Worm (Caenorhabditis elegans) whole organism, midembryonic: ENCODE measurements around the gene F35H8.1.

Experiments used
- T22C8.4 ChIP-seq: fragments of 200-800 bp; sonication (Bioruptor generic); IDR thresholded peaks from 2 replicates; pipeline ENCODE4 v1.3.6; 2022; ENCODE audit warnings: missing genetic modification characterization, missing compliant biosample characterization
- cog-1 ChIP-seq: sonication (generic microtip); optimal IDR thresholded peaks from 2 replicates; lab custom pipeline; 2016; ENCODE audit warnings: missing genetic modification characterization, missing compliant biosample characterization
- flt-1 ChIP-seq: fragments of 200-800 bp; sonication (Bioruptor generic); IDR thresholded peaks from 2 replicates; pipeline ENCODE4 v1.3.6; 2022; ENCODE audit warnings: missing genetic modification characterization, missing compliant biosample characterization
- klf-2 ChIP-seq: fragments of 200-800 bp; sonication (Bioruptor generic); conservative IDR thresholded peaks from 2 replicates; pipeline ENCODE4 v1.3.6; 2022; ENCODE audit warnings: missing genetic modification reagents, missing genetic modification characterization, missing compliant biosample characterization
- med-1 ChIP-seq: sonication (generic microtip); optimal IDR thresholded peaks from 2 replicates; lab custom pipeline; 2017; ENCODE audit warnings: missing genetic modification characterization, mild to moderate bottlenecking, missing compliant biosample characterization, antibody characterized with exemption, missing genetic modification reagents; ENCODE audit not compliant: insufficient read depth
- ref-1 ChIP-seq: fragments of 200-800 bp; sonication (Bioruptor generic); conservative IDR thresholded peaks from 2 replicates; pipeline ENCODE4 v1.3.6; 2022; ENCODE audit warnings: missing genetic modification reagents, missing genetic modification characterization, missing compliant biosample characterization
- tab-1 ChIP-seq: fragments of 200-800 bp; sonication (Bioruptor generic); IDR thresholded peaks from 2 replicates; pipeline ENCODE4 v1.3.6; 2022; ENCODE audit warnings: missing genetic modification characterization, missing compliant biosample characterization
- ztf-23 ChIP-seq: fragments of 200-800 bp; sonication (Bioruptor generic); IDR thresholded peaks from 2 replicates; pipeline ENCODE4 v1.3.6; 2022; ENCODE audit warnings: missing genetic modification reagents, missing genetic modification characterization, missing compliant biosample characterization
- ztf-29 ChIP-seq: fragments of 200-800 bp; sonication (Bioruptor generic); IDR thresholded peaks from 2 replicates; pipeline ENCODE4 v1.3.6; 2022; ENCODE audit warnings: missing genetic modification reagents, missing genetic modification characterization, missing compliant biosample characterization

The F35H8.1 gene

DNA sequence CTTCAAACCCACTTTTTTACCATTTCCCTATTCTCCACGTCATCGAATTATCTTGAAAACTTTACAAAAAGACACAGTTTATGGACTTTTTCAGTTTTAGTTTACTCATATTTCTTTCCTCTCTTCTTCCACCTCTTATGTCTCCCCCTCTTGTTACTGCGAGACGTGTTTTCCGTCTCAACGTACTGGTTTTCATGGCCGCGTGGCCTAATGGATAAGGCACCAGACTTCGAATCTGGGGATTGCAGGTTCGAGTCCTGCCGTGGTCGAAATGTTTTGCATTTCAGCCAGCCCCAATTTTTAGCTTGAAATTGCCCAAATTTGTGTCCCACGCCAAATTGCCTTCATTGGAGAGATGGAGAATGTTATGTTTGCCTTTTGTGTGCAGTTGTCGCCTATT lies 13.0 kb upstream of the F35H8.1 start:
- peak; percentile 92 for TF ChIP-seq ztf-23
- peak; percentile 89 for TF ChIP-seq T22C8.4 (GFP tag; lab: Robert Waterston, UW)
- peak; percentile 97 for TF ChIP-seq tab-1 (GFP tag; lab: Robert Waterston, UW)
- TF ChIP-seq med-1 (GFP tag; lab: Kevin White, UChicago): peak; percentile 47
- TF ChIP-seq cog-1 (tag; lab: Kevin White, UChicago): peak; percentile 61
- TF ChIP-seq flt-1: peak; percentile 97
- peak; percentile 93 for TF ChIP-seq ref-1 (GFP tag; lab: Robert Waterston, UW)
- peak; percentile 83 for TF ChIP-seq ztf-29 (GFP tag; lab: Robert Waterston, UW)
- peak; percentile 83 for TF ChIP-seq klf-2 (GFP tag; lab: Robert Waterston, UW)

DNA sequence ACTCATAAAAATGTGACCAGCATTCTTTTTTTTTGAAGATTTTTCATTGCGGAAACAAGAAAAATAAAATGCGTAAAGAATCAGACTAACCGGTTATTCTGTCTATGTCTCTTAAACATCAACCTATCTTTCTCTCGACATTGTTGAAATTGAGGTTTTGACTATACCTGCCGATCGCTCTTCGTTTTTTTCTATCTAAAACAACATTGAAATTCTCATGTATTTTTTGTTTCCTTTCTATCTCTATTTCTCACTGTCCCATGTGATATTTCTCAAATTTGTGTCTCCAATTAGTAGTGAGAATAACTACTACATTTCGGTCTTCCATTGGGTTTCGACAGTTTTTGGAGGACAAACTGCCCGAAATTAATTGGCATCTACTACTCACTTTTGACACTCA lies 7.8 kb upstream of the F35H8.1 start:
- TF ChIP-seq ztf-23 (no peak), med-1 (GFP tag; lab: Kevin White, UChicago) (no peak), tab-1 (GFP tag; lab: Robert Waterston, UW) (no peak), T22C8.4 (GFP tag; lab: Robert Waterston, UW) (no peak), flt-1 (no peak), cog-1 (tag; lab: Kevin White, UChicago) (no peak), klf-2 (GFP tag; lab: Robert Waterston, UW) (no peak), ztf-29 (GFP tag; lab: Robert Waterston, UW) (no peak), ref-1 (GFP tag; lab: Robert Waterston, UW) (no peak)

DNA sequence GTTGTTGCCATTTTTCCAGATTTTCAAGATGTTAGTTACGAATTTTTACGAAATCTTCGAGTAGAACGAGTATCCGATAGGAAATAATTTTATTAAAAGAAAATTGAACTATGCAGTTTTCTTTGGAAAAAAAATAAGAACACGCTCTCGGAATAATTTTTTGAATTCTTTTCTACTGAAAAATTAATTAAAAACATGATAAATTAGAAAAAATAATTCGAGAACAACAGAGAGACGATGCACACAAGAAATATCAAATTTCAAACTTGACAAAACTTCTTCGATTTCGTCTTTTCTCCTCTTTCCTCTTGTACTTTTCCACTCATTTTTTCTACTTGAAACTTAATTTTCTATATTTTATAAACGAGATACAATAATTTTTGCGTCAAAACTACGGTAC lies 6.8 kb upstream of the F35H8.1 start, which contains the start of gene F35H8.4:
TSS of gene F35H8.4 (minus strand) at position 101 of the 400 bp plus-strand sequence.
- TF ChIP-seq ztf-29 (GFP tag; lab: Robert Waterston, UW) (no peak), cog-1 (tag; lab: Kevin White, UChicago) (no peak), med-1 (GFP tag; lab: Kevin White, UChicago) (no peak), klf-2 (GFP tag; lab: Robert Waterston, UW) (no peak), T22C8.4 (GFP tag; lab: Robert Waterston, UW) (no peak), ref-1 (GFP tag; lab: Robert Waterston, UW) (no peak), ztf-23 (no peak), tab-1 (GFP tag; lab: Robert Waterston, UW) (no peak), flt-1 (no peak)

DNA sequence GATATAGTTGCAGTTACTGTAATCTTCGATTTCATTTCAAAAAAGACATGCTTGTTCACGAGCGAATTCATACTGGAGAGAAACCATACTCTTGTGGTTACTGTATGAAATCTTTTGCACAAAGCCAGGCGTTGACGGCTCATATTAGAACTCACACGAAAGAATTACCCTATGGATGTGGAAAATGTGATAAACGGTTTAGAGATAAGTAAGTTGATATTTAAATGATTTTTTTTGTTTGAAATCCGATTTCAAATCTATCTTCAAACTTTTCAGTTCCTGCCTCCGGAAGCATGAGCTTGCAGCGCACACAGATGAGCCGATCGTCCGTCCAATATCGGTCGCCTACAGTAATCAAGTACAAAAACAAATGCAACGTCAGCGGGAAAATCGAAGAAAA lies 5.8 kb upstream of the F35H8.1 start:
- no peak for TF ChIP-seq klf-2 (GFP tag; lab: Robert Waterston, UW)
- no peak for TF ChIP-seq T22C8.4 (GFP tag; lab: Robert Waterston, UW)
- no peak for TF ChIP-seq tab-1 (GFP tag; lab: Robert Waterston, UW)
- no peak for TF ChIP-seq ztf-29 (GFP tag; lab: Robert Waterston, UW)
- no peak for TF ChIP-seq ztf-23
- TF ChIP-seq flt-1: no peak

DNA sequence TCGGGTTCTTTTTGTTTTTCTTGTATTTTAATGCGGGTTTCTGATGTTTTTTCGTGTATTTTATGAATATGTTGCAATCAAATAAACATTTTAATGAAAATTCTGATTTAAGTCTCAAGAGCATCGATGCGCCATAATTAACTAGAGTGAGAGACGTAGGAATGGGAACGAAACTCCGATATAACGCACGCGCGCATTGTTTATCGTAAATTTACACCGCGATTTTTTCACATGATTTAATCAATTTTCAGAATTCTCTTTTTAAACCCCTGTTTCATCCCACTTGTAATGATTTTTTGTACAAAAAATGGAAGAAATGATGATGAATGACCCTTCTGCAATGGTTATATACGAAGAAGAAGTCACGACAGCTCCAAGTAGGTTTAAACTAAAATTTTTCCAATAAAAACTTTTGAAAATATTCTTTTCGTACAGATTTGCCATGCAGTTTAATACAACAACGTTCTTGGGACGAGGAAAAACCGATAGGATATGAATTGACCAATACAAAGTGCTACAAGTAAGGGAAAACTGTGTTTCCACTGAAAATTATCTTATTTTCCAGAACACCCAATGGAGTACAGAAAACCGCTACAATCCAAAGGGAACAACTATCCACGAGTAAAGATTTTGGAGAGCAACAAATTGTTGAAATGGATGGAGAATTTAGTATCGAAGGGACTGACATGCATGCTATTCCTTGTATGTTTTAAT lies 4.5 kb upstream of the F35H8.1 start, which contains the start of gene zfp-2:
TSS of gene zfp-2 (plus strand) at position 214 of the 714 bp plus-strand sequence.
- TF ChIP-seq ztf-23 (no peak), med-1 (GFP tag; lab: Kevin White, UChicago) (no peak), ref-1 (GFP tag; lab: Robert Waterston, UW) (no peak), T22C8.4 (GFP tag; lab: Robert Waterston, UW) (no peak), flt-1 (no peak), ztf-29 (GFP tag; lab: Robert Waterston, UW) (no peak), cog-1 (tag; lab: Kevin White, UChicago) (no peak), klf-2 (GFP tag; lab: Robert Waterston, UW) (no peak), tab-1 (GFP tag; lab: Robert Waterston, UW) (no peak)

DNA sequence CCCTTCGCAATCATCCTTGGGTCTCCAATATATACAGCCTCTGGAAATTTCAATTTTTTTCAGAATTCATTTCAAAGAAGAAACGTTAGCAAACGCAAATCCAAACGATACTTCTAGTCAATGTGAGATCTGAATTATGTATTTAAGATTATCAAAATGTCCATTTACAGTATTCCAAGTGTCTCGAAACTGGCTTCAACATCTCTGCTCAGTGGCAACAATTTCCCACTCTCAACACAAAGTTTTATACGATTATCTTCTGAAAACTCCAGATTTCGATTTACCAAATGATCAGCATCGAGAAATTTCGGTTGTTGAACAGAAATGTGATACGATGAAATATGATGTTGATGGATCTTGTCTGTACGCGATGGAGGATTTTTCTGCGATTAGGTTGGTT lies 3.5 kb upstream of the F35H8.1 start:
- no peak for TF ChIP-seq flt-1
- no peak for TF ChIP-seq ztf-23
- no peak for TF ChIP-seq tab-1 (GFP tag; lab: Robert Waterston, UW)
- TF ChIP-seq ref-1 (GFP tag; lab: Robert Waterston, UW): no peak
- no peak for TF ChIP-seq cog-1 (tag; lab: Kevin White, UChicago)
- TF ChIP-seq ztf-29 (GFP tag; lab: Robert Waterston, UW): no peak
- TF ChIP-seq klf-2 (GFP tag; lab: Robert Waterston, UW): no peak
- no peak for TF ChIP-seq T22C8.4 (GFP tag; lab: Robert Waterston, UW)
- TF ChIP-seq med-1 (GFP tag; lab: Kevin White, UChicago): no peak

DNA sequence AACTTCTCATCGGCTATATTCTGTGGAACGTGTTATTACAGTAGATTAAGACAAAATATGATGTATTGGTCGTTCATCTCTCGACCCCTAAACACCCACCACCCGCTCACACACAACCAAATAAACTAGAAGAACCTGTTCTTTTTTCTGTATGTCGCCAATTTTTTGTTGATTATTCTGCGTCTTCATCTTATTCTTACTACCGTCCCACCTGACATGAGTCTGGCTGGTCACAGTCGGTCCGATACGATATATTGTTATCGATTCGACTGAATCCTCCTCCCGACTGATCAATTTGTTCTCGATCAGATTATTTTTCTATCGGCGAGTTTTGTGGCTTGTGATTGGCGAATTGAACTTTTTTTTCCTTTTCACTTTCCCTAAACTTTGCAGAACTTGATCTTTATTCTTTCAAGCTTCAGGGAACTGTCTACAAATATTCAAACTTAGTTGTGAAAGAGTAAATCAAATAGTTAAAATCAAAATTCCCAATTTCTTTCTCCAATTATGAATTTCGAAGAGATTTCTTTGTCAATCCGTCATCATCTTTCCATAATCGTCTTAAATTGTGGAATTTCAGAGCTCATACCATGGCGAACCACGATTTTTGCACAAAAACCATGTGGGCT lies 2.0 kb upstream of the F35H8.1 start, which contains the start of gene F35H8.2:
TSS of gene F35H8.2 (plus strand) at position 579 of the 629 bp plus-strand sequence.
- no peak for TF ChIP-seq T22C8.4 (GFP tag; lab: Robert Waterston, UW)
- no peak for TF ChIP-seq ztf-23
- no peak for TF ChIP-seq cog-1 (tag; lab: Kevin White, UChicago)
- TF ChIP-seq ztf-29 (GFP tag; lab: Robert Waterston, UW): no peak
- no peak for TF ChIP-seq ref-1 (GFP tag; lab: Robert Waterston, UW)
- no peak for TF ChIP-seq med-1 (GFP tag; lab: Kevin White, UChicago)
- TF ChIP-seq klf-2 (GFP tag; lab: Robert Waterston, UW): no peak
- TF ChIP-seq tab-1 (GFP tag; lab: Robert Waterston, UW): no peak
- no peak for TF ChIP-seq flt-1

DNA sequence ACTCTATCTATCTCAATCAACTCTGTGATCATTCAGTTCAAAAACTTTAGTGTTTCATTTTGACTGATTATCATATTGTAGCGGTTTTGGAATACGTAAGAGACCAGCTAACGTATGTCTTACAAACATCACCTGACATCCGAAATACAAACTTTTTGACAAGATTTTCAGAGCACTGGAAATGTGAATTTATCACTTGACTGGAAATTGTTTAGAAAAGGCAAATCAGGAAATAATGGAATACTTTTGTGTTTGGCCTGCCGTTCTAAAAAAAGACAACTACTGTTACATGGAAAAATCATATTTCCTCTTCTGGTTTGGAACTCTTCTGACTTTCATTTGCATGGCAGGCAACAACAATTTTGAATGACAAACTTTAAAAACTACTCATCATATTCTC lies 1.5 kb downstream of the F35H8.1 start, which contains the start of gene F35H8.12:
TSS of gene F35H8.12 (plus strand) at position 301 of the 400 bp plus-strand sequence.
- TF ChIP-seq T22C8.4 (GFP tag; lab: Robert Waterston, UW) (no peak), med-1 (GFP tag; lab: Kevin White, UChicago) (no peak), ztf-29 (GFP tag; lab: Robert Waterston, UW) (no peak), flt-1 (no peak)

DNA sequence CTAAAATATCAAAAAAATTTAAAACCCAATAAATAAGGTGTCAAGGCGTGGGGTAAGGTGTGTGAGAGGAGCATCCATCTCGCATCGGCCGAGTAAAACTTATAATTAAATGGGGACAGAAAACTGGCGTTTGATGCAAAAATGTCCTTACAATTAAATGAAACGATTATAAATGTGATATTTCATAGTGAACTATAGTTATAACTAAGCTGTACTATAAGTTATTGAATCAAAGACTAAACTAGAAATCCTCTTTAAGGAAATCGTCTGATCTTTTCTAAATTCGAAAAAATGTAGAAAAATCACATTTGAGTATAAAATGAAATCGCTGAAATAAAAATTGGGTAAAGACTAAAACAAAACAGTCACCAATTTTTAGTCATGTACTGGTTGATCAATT lies 2.4 kb downstream of the F35H8.1 start, which contains the start of gene sra-6:
TSS of gene sra-6 (minus strand) at position 101 of the 400 bp plus-strand sequence.
- TF ChIP-seq klf-2 (GFP tag; lab: Robert Waterston, UW) (no peak), ztf-23 (no peak), ztf-29 (GFP tag; lab: Robert Waterston, UW) (no peak), flt-1 (no peak), ref-1 (GFP tag; lab: Robert Waterston, UW) (no peak), med-1 (GFP tag; lab: Kevin White, UChicago) (no peak), cog-1 (tag; lab: Kevin White, UChicago) (no peak), tab-1 (GFP tag; lab: Robert Waterston, UW) (no peak), T22C8.4 (GFP tag; lab: Robert Waterston, UW) (no peak)
